Fruit fly (Drosophila melanogaster) whole organism, prepupa: ENCODE results near the gene CG32373.

Experiments
- Blimp-1 ChIP-seq: fragments of 200-800 bp; sonication (Bioruptor generic); optimal IDR thresholded peaks from 3 replicates; lab custom pipeline; 2017; ENCODE audit warnings: missing biosample characterization, missing genetic modification characterization, mild to moderate bottlenecking, moderate library complexity, missing genetic modification reagents
- CG10631 ChIP-seq: fragments of 200-800 bp; sonication (Bioruptor generic); optimal IDR thresholded peaks from 2 replicates; lab custom pipeline; 2016; ENCODE audit warnings: missing biosample characterization, missing genetic modification characterization
- CG10669 ChIP-seq: fragments of 200-800 bp; sonication (Bioruptor generic); optimal IDR thresholded peaks from 3 replicates; lab custom pipeline; 2018; ENCODE audit warnings: missing biosample characterization, mild to moderate bottlenecking, missing genetic modification characterization, moderate library complexity
- CG11294 ChIP-seq: fragments of 200-800 bp; sonication (Bioruptor generic); IDR thresholded peaks from 2 replicates; pipeline ENCODE4 v1.3.6; 2022; ENCODE audit warnings: missing biosample characterization, missing genetic modification characterization
- CG11762 ChIP-seq: fragments of 200-800 bp; sonication (Bioruptor generic); optimal IDR thresholded peaks from 3 replicates; lab custom pipeline; 2016; ENCODE audit warnings: missing biosample characterization, missing genetic modification characterization; ENCODE audit not compliant: insufficient read depth
- CG11902 ChIP-seq: fragments of 200-800 bp; sonication (Bioruptor generic); optimal IDR thresholded peaks from 3 replicates; lab custom pipeline; 2016; ENCODE audit warnings: missing biosample characterization, missing genetic modification characterization
- CG15336 ChIP-seq: fragments of 200-800 bp; sonication (Bioruptor generic); IDR thresholded peaks from 2 replicates; pipeline ENCODE4 v1.3.6; 2022; ENCODE audit warnings: missing biosample characterization, missing genetic modification characterization
- CG1621 ChIP-seq: fragments of 200-800 bp; sonication (Bioruptor generic); optimal IDR thresholded peaks from 3 replicates; lab custom pipeline; 2018; ENCODE audit warnings: missing biosample characterization, mild to moderate bottlenecking, missing genetic modification characterization
- CG16779 ChIP-seq: fragments of 200-800 bp; sonication (Bioruptor generic); optimal IDR thresholded peaks from 3 replicates; lab custom pipeline; 2017; ENCODE audit warnings: missing biosample characterization, mild to moderate bottlenecking, missing genetic modification characterization
- CG3032 ChIP-seq: fragments of 200-800 bp; optimal IDR thresholded peaks from 2 replicates; lab custom pipeline; 2019; ENCODE audit warnings: missing biosample characterization, mild to moderate bottlenecking, missing genetic modification characterization, moderate library complexity
- CG31627 ChIP-seq: fragments of 200-800 bp; sonication (Bioruptor generic); optimal IDR thresholded peaks from 3 replicates; lab custom pipeline; 2016; ENCODE audit warnings: missing biosample characterization, missing genetic modification characterization
- CG32006 ChIP-seq: fragments of 200-800 bp; sonication (Bioruptor generic); optimal IDR thresholded peaks from 3 replicates; lab custom pipeline; 2017; ENCODE audit warnings: missing biosample characterization, mild to moderate bottlenecking, missing genetic modification characterization
- CG34406 ChIP-seq: fragments of 200-800 bp; sonication (Bioruptor generic); optimal IDR thresholded peaks from 3 replicates; lab custom pipeline; 2016; ENCODE audit warnings: missing biosample characterization, missing genetic modification characterization
- CG3919 ChIP-seq: fragments of 200-800 bp; sonication (Bioruptor generic); optimal IDR thresholded peaks from 3 replicates; lab custom pipeline; 2016; ENCODE audit warnings: missing biosample characterization, missing genetic modification characterization
- CG4318 ChIP-seq: fragments of 200-800 bp; sonication (Bioruptor generic); optimal IDR thresholded peaks from 3 replicates; lab custom pipeline; 2017; ENCODE audit warnings: missing biosample characterization, mild to moderate bottlenecking, missing genetic modification characterization
- CG6163 ChIP-seq: fragments of 200-800 bp; sonication (Bioruptor generic); IDR thresholded peaks from 3 replicates; pipeline ENCODE4 v1.3.6; 2022; ENCODE audit warnings: missing biosample characterization, missing genetic modification characterization
- CG6276 ChIP-seq: fragments of 200-800 bp; sonication (Bioruptor generic); optimal IDR thresholded peaks from 2 replicates; lab custom pipeline; 2017; ENCODE audit warnings: missing biosample characterization, mild to moderate bottlenecking, missing genetic modification characterization
- CG6792 ChIP-seq: fragments of 200-800 bp; sonication (Bioruptor generic); optimal IDR thresholded peaks from 3 replicates; lab custom pipeline; 2016; ENCODE audit warnings: missing biosample characterization, missing genetic modification characterization
- CG7368 ChIP-seq: fragments of 200-800 bp; sonication (Bioruptor generic); optimal IDR thresholded peaks from 3 replicates; lab custom pipeline; 2016; ENCODE audit warnings: missing biosample characterization, missing genetic modification characterization
- CG8119 ChIP-seq: fragments of 200-800 bp; sonication (Bioruptor generic); IDR thresholded peaks from 3 replicates; pipeline ENCODE4 v1.3.6; 2022; ENCODE audit warnings: missing biosample characterization, missing genetic modification characterization
- CG8319 ChIP-seq: fragments of 200-800 bp; sonication (Bioruptor generic); optimal IDR thresholded peaks from 3 replicates; lab custom pipeline; 2016; ENCODE audit warnings: missing biosample characterization, missing genetic modification characterization
- CG8632 ChIP-seq: fragments of 200-800 bp; sonication (Bioruptor generic); optimal IDR thresholded peaks from 3 replicates; lab custom pipeline; 2016; ENCODE audit warnings: missing biosample characterization, missing genetic modification characterization
- CG9139 ChIP-seq: fragments of 200-800 bp; sonication (Bioruptor generic); optimal IDR thresholded peaks from 3 replicates; lab custom pipeline; 2017; ENCODE audit warnings: missing biosample characterization, mild to moderate bottlenecking, missing genetic modification characterization
- Eip75B ChIP-seq: fragments of 200-800 bp; sonication (Bioruptor generic); optimal IDR thresholded peaks from 3 replicates; lab custom pipeline; 2016; ENCODE audit warnings: missing biosample characterization, missing genetic modification characterization
- Eip78C ChIP-seq: fragments of 200-800 bp; sonication (Bioruptor generic); peaks from one replicate; lab custom pipeline; 2016; ENCODE audit warnings: missing biosample characterization, missing genetic modification characterization
- Eip93F ChIP-seq: fragments of 200-800 bp; sonication (Bioruptor generic); optimal IDR thresholded peaks from 2 replicates; lab custom pipeline; 2016; ENCODE audit warnings: missing biosample characterization, mild to moderate bottlenecking, missing genetic modification characterization
- Ets21C ChIP-seq: fragments of 200-800 bp; sonication (Bioruptor generic); optimal IDR thresholded peaks from 3 replicates; lab custom pipeline; 2016; ENCODE audit warnings: missing biosample characterization, missing genetic modification characterization
- Ets96B ChIP-seq: fragments of 200-800 bp; optimal IDR thresholded peaks from 2 replicates; lab custom pipeline; 2019; ENCODE audit warnings: missing biosample characterization, mild to moderate bottlenecking, missing genetic modification characterization, moderate library complexity
- Gug ChIP-seq: fragments of 200-800 bp; sonication (Bioruptor generic); IDR thresholded peaks from 2 replicates; pipeline ENCODE4 v1.3.6; 2022; ENCODE audit warnings: missing biosample characterization, missing genetic modification characterization
- Hr38 ChIP-seq: sonication (Bioruptor generic); optimal IDR thresholded peaks from 2 replicates; lab custom pipeline; 2016; ENCODE audit warnings: missing biosample characterization, missing genetic modification characterization
- Hr39 ChIP-seq: fragments of 200-800 bp; sonication (Bioruptor generic); optimal IDR thresholded peaks from 2 replicates; lab custom pipeline; 2016; ENCODE audit warnings: missing biosample characterization, missing genetic modification characterization
- Hr4 ChIP-seq: fragments of 200-800 bp; sonication (Bioruptor generic); optimal IDR thresholded peaks from 3 replicates; lab custom pipeline; 2016; ENCODE audit warnings: missing biosample characterization, missing genetic modification characterization
- Lpt ChIP-seq: fragments of 200-800 bp; sonication (Bioruptor generic); optimal IDR thresholded peaks from 3 replicates; lab custom pipeline; 2016; ENCODE audit warnings: missing biosample characterization, missing genetic modification characterization
- Met ChIP-seq: fragments of 200-800 bp; sonication (Bioruptor generic); optimal IDR thresholded peaks from 3 replicates; lab custom pipeline; 2016; ENCODE audit warnings: missing biosample characterization, missing genetic modification characterization
- OdsH ChIP-seq: fragments of 200-800 bp; sonication (Bioruptor generic); optimal IDR thresholded peaks from 3 replicates; lab custom pipeline; 2016; ENCODE audit warnings: missing biosample characterization, missing genetic modification characterization
- Smox ChIP-seq: fragments of 200-800 bp; sonication (Bioruptor generic); optimal IDR thresholded peaks from 3 replicates; lab custom pipeline; 2016; ENCODE audit warnings: missing biosample characterization, missing genetic modification characterization
- Sox14 ChIP-seq: fragments of 200-800 bp; sonication (Bioruptor generic); optimal IDR thresholded peaks from 3 replicates; lab custom pipeline; 2016; ENCODE audit warnings: missing biosample characterization, missing genetic modification characterization
- Sox15 ChIP-seq: fragments of 200-800 bp; sonication (Bioruptor generic); optimal IDR thresholded peaks from 3 replicates; lab custom pipeline; 2016; ENCODE audit warnings: missing biosample characterization, missing genetic modification characterization
- achi ChIP-seq: fragments of 200-800 bp; sonication (Bioruptor generic); optimal IDR thresholded peaks from 3 replicates; lab custom pipeline; 2016; ENCODE audit warnings: missing biosample characterization, missing genetic modification characterization
- acj6 ChIP-seq: fragments of 200-800 bp; sonication (Bioruptor generic); optimal IDR thresholded peaks from 3 replicates; lab custom pipeline; 2016; ENCODE audit warnings: missing biosample characterization, missing genetic modification characterization
- cyc ChIP-seq: fragments of 200-800 bp; sonication (Bioruptor generic); optimal IDR thresholded peaks from 3 replicates; lab custom pipeline; 2016; ENCODE audit warnings: missing biosample characterization, missing genetic modification characterization
- dsx ChIP-seq: fragments of 200-800 bp; optimal IDR thresholded peaks from 3 replicates; lab custom pipeline; 2019; ENCODE audit warnings: missing biosample characterization, mild to moderate bottlenecking, missing genetic modification characterization, moderate library complexity; ENCODE audit not compliant: poor library complexity, severe bottlenecking
- eg ChIP-seq: fragments of 200-800 bp; sonication (Bioruptor generic); IDR thresholded peaks from 3 replicates; pipeline ENCODE4 v1.3.6; 2022; ENCODE audit warnings: missing biosample characterization, missing genetic modification characterization
- esn ChIP-seq: fragments of 200-800 bp; sonication (Bioruptor generic); optimal IDR thresholded peaks from 2 replicates; lab custom pipeline; 2016; ENCODE audit warnings: missing biosample characterization, mild to moderate bottlenecking, missing genetic modification characterization, moderate library complexity
- fd59A ChIP-seq: fragments of 200-800 bp; sonication (Bioruptor generic); optimal IDR thresholded peaks from 2 replicates; lab custom pipeline; 2017; ENCODE audit warnings: missing biosample characterization, mild to moderate bottlenecking, missing genetic modification characterization, missing genetic modification reagents
- net ChIP-seq: fragments of 200-800 bp; sonication (Bioruptor generic); optimal IDR thresholded peaks from 3 replicates; lab custom pipeline; 2016; ENCODE audit warnings: missing biosample characterization, missing genetic modification characterization
- pdm3 ChIP-seq: fragments of 200-800 bp; sonication (Bioruptor generic); optimal IDR thresholded peaks from 3 replicates; lab custom pipeline; 2016; ENCODE audit warnings: missing biosample characterization, missing genetic modification characterization
- salr ChIP-seq, 2 experiments: fragments of 200-800 bp; sonication (Bioruptor generic); optimal IDR thresholded peaks; 3 replicates each; lab custom pipeline; 2016 to 2018; ENCODE audit warnings: missing biosample characterization in 2 of 2, missing genetic modification characterization in 2 of 2, mild to moderate bottlenecking in 1 of 2
- spab ChIP-seq: fragments of 200-800 bp; sonication (Bioruptor generic); optimal IDR thresholded peaks from 2 replicates; lab custom pipeline; 2017; ENCODE audit warnings: missing biosample characterization, mild to moderate bottlenecking, missing genetic modification characterization, missing genetic modification reagents
- ss ChIP-seq, 2 experiments: fragments of 200-800 bp; sonication (Bioruptor generic); optimal IDR thresholded peaks; 2 replicates in 1 of 2; 3 replicates in 1 of 2; lab custom pipeline; 2017 to 2018; ENCODE audit warnings: mild to moderate bottlenecking in 2 of 2, missing biosample characterization in 2 of 2, missing genetic modification characterization in 2 of 2, moderate library complexity in 1 of 2
- svp ChIP-seq: fragments of 200-800 bp; sonication (Bioruptor generic); peaks from one replicate; lab custom pipeline; 2016; ENCODE audit warnings: missing biosample characterization, missing genetic modification characterization
- topi ChIP-seq: fragments of 200-800 bp; sonication (Bioruptor generic); optimal IDR thresholded peaks from 3 replicates; lab custom pipeline; 2016; ENCODE audit warnings: missing biosample characterization, missing genetic modification characterization
- vri ChIP-seq: fragments of 200-800 bp; sonication (Bioruptor generic); optimal IDR thresholded peaks from 3 replicates; lab custom pipeline; 2016; ENCODE audit warnings: missing biosample characterization, mild to moderate bottlenecking, missing genetic modification characterization

The CG32373 gene

DNA sequence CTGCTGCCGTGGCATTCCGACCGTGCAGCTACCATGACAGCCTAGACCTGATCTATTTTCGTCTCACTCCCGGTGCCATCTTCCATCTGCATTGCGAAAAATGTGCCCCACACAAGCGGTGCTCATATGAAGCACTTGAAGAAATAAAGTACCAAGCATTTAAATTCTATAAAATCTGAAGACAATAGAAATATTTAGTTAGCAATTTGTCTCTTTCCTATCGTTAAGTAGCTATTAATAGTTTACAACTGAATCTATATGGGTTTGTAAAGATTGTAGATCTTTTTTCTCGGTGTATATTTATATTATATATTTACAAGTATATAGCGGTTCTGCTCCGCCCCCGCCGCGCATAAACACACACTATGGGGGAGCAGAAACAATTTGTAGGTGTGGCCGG lies 39.1 kb upstream of the CG32373 start:
- TF ChIP-seq Blimp-1 (GFP tag; lab: Kevin White, UChicago) (no peak), CG7368 (peak; percentile 7), CG34406 (peak; percentile 32), CG6163 (GFP tag; lab: Robert Waterston, UW) (peak; percentile 85), esn (GFP tag; lab: Kevin White, UChicago) (peak; percentile 13), Gug (GFP tag; lab: Robert Waterston, UW) (peak; percentile 68), Smox (GFP tag; lab: Kevin White, UChicago) (no peak), acj6 (peak; percentile 66), salr (GFP tag; optimal IDR thresholded peaks at IDR 0.05; lab: Kevin White, UChicago) (peak; percentile 18 to 74), Ets21C (GFP tag; lab: Kevin White, UChicago) (no peak), eg (GFP tag; lab: Robert Waterston, UW) (peak; percentile 83), CG4318 (peak; percentile 62), fd59A (GFP tag; lab: Kevin White, UChicago) (peak; percentile 38), Sox15 (GFP tag; lab: Kevin White, UChicago) (peak; percentile 7), CG8632 (GFP tag; lab: Kevin White, UChicago) (peak; percentile 5), CG6792 (peak; percentile 9), net (GFP tag; lab: Kevin White, UChicago) (peak; percentile 54), Ets96B (tag; lab: Kevin White, UChicago) (peak; percentile 79), Sox14 (GFP tag; lab: Kevin White, UChicago) (peak; percentile 67), achi (GFP tag; lab: Kevin White, UChicago) (peak; percentile 74), ss (GFP tag; optimal IDR thresholded peaks at IDR 0.05; lab: Kevin White, UChicago) (peak in 1 of 2 experiments; percentile 26), OdsH (GFP tag; lab: Kevin White, UChicago) (peak; percentile 73), CG11294 (peak; percentile 16; the same call in 1 of the 2 replicates), CG3032 (tag; lab: Kevin White, UChicago) (peak; percentile 66), CG15336 (GFP tag; lab: Robert Waterston, UW) (peak; percentile 84), Hr38 (GFP tag; lab: Kevin White, UChicago) (no peak), Hr4 (GFP tag; lab: Kevin White, UChicago) (peak; percentile 76), CG10631 (peak; percentile 84), CG10669 (GFP tag; lab: Kevin White, UChicago) (peak; percentile 37), CG32006 (GFP tag; lab: Kevin White, UChicago) (peak; percentile 78), Eip75B (peak; percentile 37), pdm3 (GFP tag; lab: Kevin White, UChicago) (peak; percentile 43), CG31627 (GFP tag; lab: Kevin White, UChicago) (no peak), cyc (no peak), CG9139 (GFP tag; lab: Kevin White, UChicago) (no peak), Lpt (GFP tag; lab: Kevin White, UChicago) (peak; percentile 79), svp (GFP tag; lab: Kevin White, UChicago) (peak; percentile 42), CG16779 (peak; percentile 33), CG6276 (GFP tag; lab: Kevin White, UChicago) (peak; percentile 65), CG3919 (peak; percentile 78), CG1621 (tag; lab: Kevin White, UChicago) (peak; percentile 32), CG11902 (GFP tag; lab: Kevin White, UChicago) (no peak), Eip93F (GFP tag; lab: Kevin White, UChicago) (no peak), Eip78C (peak; percentile 91), CG11762 (GFP tag; lab: Kevin White, UChicago) (peak; percentile 18), dsx (peak; percentile 58), spab (peak; percentile 41), Hr39 (no peak), topi (no peak), Met (GFP tag; lab: Kevin White, UChicago) (peak; percentile 23), vri (GFP tag; lab: Kevin White, UChicago) (no peak), CG8319 (GFP tag; lab: Kevin White, UChicago) (no peak), CG8119 (GFP tag; lab: Robert Waterston, UW) (peak; percentile 81)
